Fruit fly (Drosophila melanogaster) whole organism, embryonic: ENCODE measurements around the gene MBD-R2.

Source experiments
- Adf1 ChIP-seq: fragments of 200-800 bp; sonication (Bioruptor generic); IDR thresholded peaks from 2 replicates; pipeline ENCODE4 v1.3.6; 2022; ENCODE audit warnings: missing biosample characterization, missing genetic modification characterization
- Atf3 ChIP-seq: fragments of 200-800 bp; sonication (Bioruptor generic); optimal IDR thresholded peaks from 3 replicates; lab custom pipeline; 2016; ENCODE audit warnings: missing biosample characterization, missing genetic modification characterization
- Bteb2 ChIP-seq: fragments of 200-800 bp; sonication (Bioruptor generic); optimal IDR thresholded peaks from 2 replicates; lab custom pipeline; 2016; ENCODE audit warnings: missing biosample characterization, missing genetic modification characterization
- CG10274 ChIP-seq: fragments of 200-800 bp; sonication (Bioruptor generic); optimal IDR thresholded peaks from 3 replicates; lab custom pipeline; 2017; ENCODE audit warnings: missing biosample characterization, mild to moderate bottlenecking, missing genetic modification characterization
- CG10321 ChIP-seq: fragments of 200-800 bp; sonication (Bioruptor generic); IDR thresholded peaks from 2 replicates; pipeline ENCODE4 v1.3.6; 2022; ENCODE audit warnings: missing biosample characterization, missing genetic modification characterization
- CG10462 ChIP-seq: fragments of 200-800 bp; sonication (Bioruptor generic); optimal IDR thresholded peaks from 2 replicates; lab custom pipeline; 2016; ENCODE audit warnings: missing biosample characterization, missing genetic modification characterization
- CG12071 ChIP-seq: fragments of 200-800 bp; sonication (Bioruptor generic); optimal IDR thresholded peaks from 3 replicates; lab custom pipeline; 2018; ENCODE audit warnings: missing biosample characterization, mild to moderate bottlenecking, missing genetic modification characterization
- CG13296 ChIP-seq: fragments of 200-800 bp; sonication (Bioruptor generic); optimal IDR thresholded peaks from 3 replicates; lab custom pipeline; 2018; ENCODE audit warnings: missing biosample characterization, mild to moderate bottlenecking, missing genetic modification characterization
- CG14441 ChIP-seq: fragments of 200-800 bp; sonication (Bioruptor generic); IDR thresholded peaks from 2 replicates; pipeline ENCODE4 v1.3.6; 2022; ENCODE audit warnings: missing biosample characterization, missing genetic modification characterization
- CG15269 ChIP-seq: fragments of 200-800 bp; sonication (Bioruptor generic); optimal IDR thresholded peaks from 2 replicates; lab custom pipeline; 2018; ENCODE audit warnings: missing biosample characterization, mild to moderate bottlenecking, missing genetic modification characterization, moderate library complexity
- CG15696 ChIP-seq: fragments of 200-800 bp; sonication (Bioruptor generic); optimal IDR thresholded peaks from 2 replicates; lab custom pipeline; 2019; ENCODE audit warnings: missing biosample characterization, mild to moderate bottlenecking, missing genetic modification characterization, moderate library complexity
- CG17361 ChIP-seq: fragments of 200-800 bp; sonication (Bioruptor generic); IDR thresholded peaks from 3 replicates; pipeline ENCODE4 v1.3.6; 2022; ENCODE audit warnings: missing biosample characterization, missing genetic modification characterization
- CG1832 ChIP-seq: fragments of 200-800 bp; sonication (Bioruptor generic); optimal IDR thresholded peaks from 2 replicates; lab custom pipeline; 2017; ENCODE audit warnings: missing biosample characterization, mild to moderate bottlenecking, missing genetic modification characterization, inconsistent platforms
- CG2129 ChIP-seq: fragments of 200-800 bp; sonication (Bioruptor generic); IDR thresholded peaks from 2 replicates; pipeline ENCODE4 v1.3.6; 2022; ENCODE audit warnings: missing biosample characterization, missing genetic modification characterization; ENCODE audit not compliant: partially characterized antibody
- CG3163 ChIP-seq: fragments of 200-800 bp; sonication (Bioruptor generic); optimal IDR thresholded peaks from 3 replicates; lab custom pipeline; 2016; ENCODE audit warnings: missing biosample characterization, missing genetic modification characterization
- CG32532 ChIP-seq: fragments of 200-800 bp; sonication (Bioruptor generic); IDR thresholded peaks from 2 replicates; pipeline ENCODE4 v1.3.6; 2022; ENCODE audit warnings: missing biosample characterization, missing genetic modification characterization
- CG32767 ChIP-seq: fragments of 200-800 bp; sonication (Bioruptor generic); IDR thresholded peaks from 2 replicates; pipeline ENCODE4 v1.3.6; 2022; ENCODE audit warnings: missing biosample characterization, missing genetic modification characterization
- CG34422 ChIP-seq: fragments of 200-800 bp; sonication (Bioruptor generic); IDR thresholded peaks from 3 replicates; pipeline ENCODE4 v1.3.6; 2022; ENCODE audit warnings: missing biosample characterization, missing genetic modification characterization
- CG3995 ChIP-seq: fragments of 200-800 bp; sonication (Bioruptor generic); optimal IDR thresholded peaks from 3 replicates; lab custom pipeline; 2016; ENCODE audit warnings: missing biosample characterization, missing genetic modification characterization
- CG4854 ChIP-seq: fragments of 200-800 bp; sonication (Bioruptor generic); optimal IDR thresholded peaks from 2 replicates; lab custom pipeline; 2016; ENCODE audit warnings: missing biosample characterization, missing genetic modification characterization, inconsistent platforms
- CG7786 ChIP-seq: fragments of 200-800 bp; sonication (Bioruptor generic); optimal IDR thresholded peaks from 2 replicates; lab custom pipeline; 2016; ENCODE audit warnings: missing biosample characterization, missing genetic modification characterization
- CG7928 ChIP-seq: fragments of 200-800 bp; sonication (Bioruptor generic); optimal IDR thresholded peaks from 2 replicates; lab custom pipeline; 2017; ENCODE audit warnings: missing biosample characterization, mild to moderate bottlenecking, missing genetic modification characterization
- CG9727 ChIP-seq: fragments of 200-800 bp; sonication (Bioruptor generic); optimal IDR thresholded peaks from 3 replicates; lab custom pipeline; 2017; ENCODE audit warnings: missing biosample characterization, mild to moderate bottlenecking, missing genetic modification characterization
- CG9817 ChIP-seq: fragments of 200-800 bp; sonication (Bioruptor generic); optimal IDR thresholded peaks from 2 replicates; lab custom pipeline; 2018; ENCODE audit warnings: missing biosample characterization, mild to moderate bottlenecking, missing genetic modification characterization, moderate library complexity
- CHES-1-like ChIP-seq: fragments of 200-800 bp; sonication (Bioruptor generic); optimal IDR thresholded peaks from 2 replicates; lab custom pipeline; 2016; ENCODE audit warnings: missing biosample characterization, missing genetic modification characterization
- Deaf1 ChIP-seq: fragments of 200-800 bp; optimal IDR thresholded peaks from 3 replicates; lab custom pipeline; 2019; ENCODE audit warnings: missing biosample characterization, mild to moderate bottlenecking, missing genetic modification characterization, moderate library complexity
- Dip3 ChIP-seq: fragments of 200-800 bp; sonication (Bioruptor generic); optimal IDR thresholded peaks from 3 replicates; lab custom pipeline; 2016; ENCODE audit warnings: missing biosample characterization, missing genetic modification characterization
- E2f2 ChIP-seq: fragments of 200-800 bp; sonication (Bioruptor generic); IDR thresholded peaks from 2 replicates; pipeline ENCODE4 v1.3.6; 2022; ENCODE audit warnings: missing biosample characterization, missing genetic modification characterization
- Hmx ChIP-seq: fragments of 200-800 bp; sonication (Bioruptor generic); optimal IDR thresholded peaks from 2 replicates; lab custom pipeline; 2016; ENCODE audit warnings: missing biosample characterization, missing genetic modification characterization
- Myb ChIP-seq: fragments of 200-800 bp; sonication (Bioruptor generic); optimal IDR thresholded peaks from 2 replicates; lab custom pipeline; 2016; ENCODE audit warnings: missing biosample characterization, missing genetic modification characterization
- Nf-YB ChIP-seq: fragments of 200-800 bp; sonication (Bioruptor generic); optimal IDR thresholded peaks from 3 replicates; lab custom pipeline; 2019; ENCODE audit warnings: missing biosample characterization, mild to moderate bottlenecking, missing genetic modification characterization, moderate library complexity
- Nf-YC ChIP-seq: fragments of 200-800 bp; optimal IDR thresholded peaks from 3 replicates; lab custom pipeline; 2019; ENCODE audit warnings: missing biosample characterization, mild to moderate bottlenecking, missing genetic modification characterization, moderate library complexity
- bcd ChIP-seq: fragments of 200-800 bp; sonication (Bioruptor generic); optimal IDR thresholded peaks from 2 replicates; lab custom pipeline; 2017; ENCODE audit warnings: missing biosample characterization, mild to moderate bottlenecking, missing genetic modification characterization
- cwo ChIP-seq: fragments of 200-800 bp; sonication (Bioruptor generic); optimal IDR thresholded peaks from 3 replicates; lab custom pipeline; 2017; ENCODE audit warnings: missing biosample characterization, missing genetic modification characterization, mild to moderate bottlenecking, moderate library complexity, missing genetic modification reagents
- ewg ChIP-seq: fragments of 200-800 bp; sonication (Bioruptor generic); optimal IDR thresholded peaks from 3 replicates; lab custom pipeline; 2017; ENCODE audit warnings: mild to moderate bottlenecking, missing biosample characterization, missing genetic modification reagents, missing genetic modification characterization
- eyg ChIP-seq: fragments of 200-800 bp; sonication (Bioruptor generic); optimal IDR thresholded peaks from 3 replicates; lab custom pipeline; 2016; ENCODE audit warnings: missing biosample characterization, missing genetic modification characterization
- fd102C ChIP-seq: fragments of 200-800 bp; sonication (Bioruptor generic); optimal IDR thresholded peaks from 2 replicates; lab custom pipeline; 2018; ENCODE audit warnings: missing biosample characterization, mild to moderate bottlenecking, missing genetic modification characterization, moderate library complexity
- fd3F ChIP-seq: fragments of 200-800 bp; sonication (Bioruptor generic); optimal IDR thresholded peaks from 2 replicates; lab custom pipeline; 2018; ENCODE audit warnings: missing biosample characterization, mild to moderate bottlenecking, missing genetic modification characterization, moderate library complexity
- gfzf ChIP-seq: fragments of 200-800 bp; sonication (Bioruptor generic); optimal IDR thresholded peaks from 2 replicates; lab custom pipeline; 2016; ENCODE audit warnings: missing biosample characterization, mild to moderate bottlenecking, missing genetic modification characterization, moderate library complexity
- otp ChIP-seq: fragments of 200-800 bp; sonication (Bioruptor generic); IDR thresholded peaks from 3 replicates; pipeline ENCODE4, ENCODE4 v1.3.6; 2022; ENCODE audit warnings: missing biosample characterization, missing genetic modification characterization
- pzg ChIP-seq: fragments of 200-800 bp; sonication (Bioruptor generic); optimal IDR thresholded peaks from 3 replicates; lab custom pipeline; 2018; ENCODE audit warnings: missing biosample characterization, mild to moderate bottlenecking, missing genetic modification characterization, moderate library complexity
- rib ChIP-seq: fragments of 200-800 bp; sonication (Bioruptor generic); IDR thresholded peaks from 2 replicates; pipeline ENCODE4 v1.3.6; 2022; ENCODE audit warnings: missing biosample characterization, missing genetic modification characterization
- ro ChIP-seq: fragments of 200-800 bp; sonication (Bioruptor generic); IDR thresholded peaks from 2 replicates; pipeline ENCODE4 v1.3.6; 2022; ENCODE audit warnings: missing biosample characterization, missing genetic modification characterization
- sens ChIP-seq: fragments of 200-800 bp; sonication (Bioruptor generic); peaks from one replicate; lab custom pipeline; 2016; ENCODE audit warnings: missing biosample characterization, missing genetic modification characterization
- sna ChIP-seq: fragments of 200-800 bp; sonication (Bioruptor generic); IDR thresholded peaks from 2 replicates; pipeline ENCODE4 v1.3.6; 2022; ENCODE audit warnings: missing biosample characterization, missing genetic modification characterization; ENCODE audit not compliant: partially characterized antibody
- zen ChIP-seq: fragments of 200-800 bp; sonication (Bioruptor generic); optimal IDR thresholded peaks from 3 replicates; lab custom pipeline; 2018; ENCODE audit warnings: missing biosample characterization, mild to moderate bottlenecking, missing genetic modification characterization, moderate library complexity

Gene MBD-R2

dm6 chr3R:12350497-12350896, 5.6 kb downstream of the MBD-R2 start, which contains the start of gene CG10038 (continued):
- TF ChIP-seq Bteb2 (GFP tag; lab: Kevin White, UChicago), result no peak
- TF ChIP-seq CG3163 (GFP tag; lab: Kevin White, UChicago), result no peak
- TF ChIP-seq cwo (GFP tag; lab: Kevin White, UChicago), result no peak
- peak; percentile 22 for TF ChIP-seq CG3995 (GFP tag; lab: Kevin White, UChicago)
- TF ChIP-seq gfzf, result peak; percentile 44
- TF ChIP-seq CG14441, result no peak
- no peak for TF ChIP-seq CG4854
- TF ChIP-seq sna, result peak; percentile 89
- peak; percentile 81 for TF ChIP-seq pzg (GFP tag; lab: Kevin White, UChicago)
- TF ChIP-seq ro (GFP tag; lab: Robert Waterston, UW), result peak; percentile 25; the same call in 1 of the 2 replicates
- peak; percentile 41 for TF ChIP-seq bcd (GFP tag; lab: Kevin White, UChicago)
- TF ChIP-seq fd3F (GFP tag; lab: Kevin White, UChicago), result no peak
- TF ChIP-seq CG10274, result no peak
- TF ChIP-seq Myb (GFP tag; lab: Kevin White, UChicago), result peak; percentile 83
- TF ChIP-seq CG15696 (tag; lab: Kevin White, UChicago), result no peak
- TF ChIP-seq CG2129 (GFP tag; lab: Robert Waterston, UW), result peak; percentile 77
- TF ChIP-seq, all 482 proteins: peak for 173

dm6 chr3R:12347659-12348058, 8.4 kb downstream of the MBD-R2 start:
- TF ChIP-seq rib (GFP tag; lab: Robert Waterston, UW), result no peak
- TF ChIP-seq CG15269, result no peak
- no peak for TF ChIP-seq fd102C (GFP tag; lab: Kevin White, UChicago)
- no peak for TF ChIP-seq otp (GFP tag; lab: Robert Waterston, UW)
- no peak for TF ChIP-seq zen (tag; lab: Kevin White, UChicago)
- no peak for TF ChIP-seq CG9817 (tag; lab: Kevin White, UChicago)
- TF ChIP-seq eyg (GFP tag; lab: Kevin White, UChicago), result no peak
- peak; percentile 78 for TF ChIP-seq Nf-YB (GFP tag; lab: Kevin White, UChicago)
- TF ChIP-seq ewg (GFP tag; lab: Kevin White, UChicago), result peak; percentile 74
- TF ChIP-seq CG9727, result no peak
- TF ChIP-seq CHES-1-like (GFP tag; lab: Kevin White, UChicago), result no peak
- no peak for TF ChIP-seq CG17361 (GFP tag; lab: Robert Waterston, UW)
- 0 out of 2 replicates have a peak, but pooled peaks have one; percentile 8 for TF ChIP-seq Adf1 (GFP tag; lab: Robert Waterston, UW)
- peak; percentile 91 for TF ChIP-seq Nf-YC (tag; lab: Kevin White, UChicago)
- no peak for TF ChIP-seq E2f2 (GFP tag; lab: Robert Waterston, UW)
- peak; percentile 20 for TF ChIP-seq CG12071 (GFP tag; lab: Kevin White, UChicago)
- no peak for TF ChIP-seq CG7928 (GFP tag; lab: Kevin White, UChicago)
- TF ChIP-seq CG10462, result no peak
- TF ChIP-seq sens (GFP tag; lab: Kevin White, UChicago), result peak; percentile 27
- TF ChIP-seq CG13296 (GFP tag; lab: Kevin White, UChicago), result no peak
- TF ChIP-seq CG1832 (GFP tag; lab: Kevin White, UChicago), result peak; percentile 37
- peak; percentile 84 for TF ChIP-seq Deaf1 (tag; lab: Kevin White, UChicago)
- peak; percentile 73 for TF ChIP-seq CG10321
- TF ChIP-seq CG7786 (GFP tag; lab: Kevin White, UChicago), result no peak
- 0 out of 2 replicates have a peak, but pooled peaks have one; percentile 9 for TF ChIP-seq CG32532 (GFP tag; lab: Robert Waterston, UW)
- TF ChIP-seq Dip3 (GFP tag; lab: Kevin White, UChicago), result no peak
- no peak for TF ChIP-seq Hmx
- peak; percentile 29; the same call in 1 of the 2 replicates for TF ChIP-seq CG32767 (GFP tag; lab: Robert Waterston, UW)
- TF ChIP-seq CG34422 (GFP tag; lab: Robert Waterston, UW), result no peak
- TF ChIP-seq Atf3 (GFP tag; lab: Kevin White, UChicago), result no peak
